Worm (Caenorhabditis elegans) whole organism, L4 larva: ENCODE results near the gene phf-31.

Experiments
- F37D6.2 ChIP-seq: sonication (generic microtip); optimal IDR thresholded peaks from 2 replicates; lab custom pipeline; 2016; ENCODE audit warnings: mild to moderate bottlenecking, missing genetic modification characterization, missing compliant biosample characterization
- F44E2.7 ChIP-seq: fragments of 200-800 bp; sonication (Bioruptor generic); IDR thresholded peaks from 2 replicates; pipeline ENCODE4 v2.1.2; 2022; ENCODE audit warnings: missing genetic modification characterization, missing compliant biosample characterization
- T26A8.4 ChIP-seq: fragments of 200-800 bp; sonication (Bioruptor generic); IDR thresholded peaks from 2 replicates; pipeline ENCODE4 v1.3.6; 2022; ENCODE audit warnings: missing genetic modification characterization, missing compliant biosample characterization
- Y105C5A.15 ChIP-seq: fragments of 200-800 bp; sonication (Bioruptor generic); IDR thresholded peaks from 2 replicates; pipeline ENCODE4 v1.3.6; 2022; ENCODE audit warnings: missing genetic modification characterization, missing compliant biosample characterization
- Y5F2A.4 ChIP-seq: fragments of 200-800 bp; sonication (Bioruptor generic); optimal IDR thresholded peaks from 2 replicates; lab custom pipeline; 2018; ENCODE audit warnings: mild to moderate bottlenecking, missing genetic modification characterization, missing compliant biosample characterization
- ZK337.2 ChIP-seq: fragments of 200-800 bp; sonication (Bioruptor generic); IDR thresholded peaks from 2 replicates; pipeline ENCODE4 v1.3.6; 2022; ENCODE audit warnings: missing genetic modification reagents, missing genetic modification characterization, missing compliant biosample characterization
- ZK546.5 ChIP-seq, 2 experiments: sonication (generic microtip); optimal IDR thresholded peaks; 2 replicates each; lab custom pipeline; 2017; ENCODE audit warnings: missing biosample characterization in 2 of 2, missing genetic modification characterization in 2 of 2
- ama-1 ChIP-seq: fragments of 150-350 bp; optimal IDR thresholded peaks from 2 replicates; lab custom pipeline; 2014; ENCODE audit warnings: inconsistent platforms, mixed read lengths
- arid-1 ChIP-seq: fragments of 200-800 bp; sonication (Bioruptor generic); conservative IDR thresholded peaks from 2 replicates; pipeline ENCODE4 v1.3.6; 2022; ENCODE audit warnings: missing genetic modification reagents, missing genetic modification characterization, missing compliant biosample characterization
- attf-4 ChIP-seq: sonication (generic microtip); optimal IDR thresholded peaks from 3 replicates; lab custom pipeline; 2017; ENCODE audit warnings: missing biosample characterization, missing genetic modification characterization
- ceh-20 ChIP-seq: fragments of 200-800 bp; sonication (Bioruptor generic); IDR thresholded peaks from 2 replicates; pipeline ENCODE4 v1.3.6; 2022; ENCODE audit warnings: missing genetic modification reagents, missing genetic modification characterization, missing compliant biosample characterization
- daf-16 ChIP-seq, 3 experiments: sonication (generic microtip); optimal IDR thresholded peaks; 2 replicates each; lab custom pipeline; 2016 to 2017; ENCODE audit warnings: missing genetic modification characterization in 3 of 3, missing genetic modification reagents in 3 of 3, mild to moderate bottlenecking in 2 of 3, missing compliant biosample characterization in 2 of 3, missing biosample characterization in 1 of 3, moderate library complexity in 1 of 3
- daf-19 ChIP-seq: fragments of 200-800 bp; sonication (Bioruptor generic); conservative IDR thresholded peaks from 2 replicates; pipeline ENCODE4 v1.3.6; 2022; ENCODE audit warnings: missing genetic modification characterization, missing compliant biosample characterization
- daf-8 ChIP-seq: fragments of 200-800 bp; sonication (Bioruptor generic); IDR thresholded peaks from 2 replicates; pipeline ENCODE4 v1.3.6; 2022; ENCODE audit warnings: missing genetic modification characterization, missing compliant biosample characterization
- dmd-6 ChIP-seq: fragments of 200-800 bp; sonication (Bioruptor generic); IDR thresholded peaks from 2 replicates; pipeline ENCODE4 v1.3.6; 2022; ENCODE audit warnings: missing genetic modification reagents, missing genetic modification characterization, missing compliant biosample characterization
- dmd-8 ChIP-seq: fragments of 200-800 bp; sonication (Bioruptor generic); IDR thresholded peaks from 2 replicates; pipeline ENCODE4 v1.3.6; 2022; ENCODE audit warnings: missing genetic modification characterization, missing compliant biosample characterization
- dpl-1 ChIP-seq: fragments of 150-350 bp; optimal IDR thresholded peaks from 2 replicates; lab custom pipeline; 2014; ENCODE audit warnings: missing biosample characterization, missing genetic modification reagents, missing genetic modification characterization
- duxl-1 ChIP-seq: sonication (generic microtip); optimal IDR thresholded peaks from 2 replicates; lab custom pipeline; 2016; ENCODE audit warnings: mild to moderate bottlenecking, missing genetic modification characterization, moderate library complexity, missing compliant biosample characterization; ENCODE audit not compliant: poor library complexity
- dve-1 ChIP-seq: sonication (generic microtip); optimal IDR thresholded peaks from 2 replicates; lab custom pipeline; 2017; ENCODE audit warnings: antibody characterized with exemption, mild to moderate bottlenecking, missing genetic modification characterization, missing compliant biosample characterization; ENCODE audit not compliant: insufficient read depth
- gei-8 ChIP-seq: fragments of 200-800 bp; sonication (Bioruptor generic); optimal IDR thresholded peaks from 2 replicates; lab custom pipeline; 2018; ENCODE audit warnings: mild to moderate bottlenecking, missing genetic modification characterization, missing compliant biosample characterization
- hlh-11 ChIP-seq: fragments of 200-800 bp; sonication (Bioruptor generic); optimal IDR thresholded peaks from 2 replicates; lab custom pipeline; 2018; ENCODE audit warnings: mild to moderate bottlenecking, missing genetic modification characterization, missing compliant biosample characterization
- hlh-30 ChIP-seq: sonication (generic microtip); optimal IDR thresholded peaks from 2 replicates; lab custom pipeline; 2017; ENCODE audit warnings: antibody characterized with exemption, mild to moderate bottlenecking, missing genetic modification characterization, missing compliant biosample characterization; ENCODE audit not compliant: insufficient read depth
- jun-1 ChIP-seq: fragments of 150-350 bp; optimal IDR thresholded peaks from 2 replicates; lab custom pipeline; 2014; ENCODE audit warnings: missing biosample characterization, missing genetic modification reagents, missing genetic modification characterization
- lim-7 ChIP-seq: fragments of 200-800 bp; sonication (Bioruptor generic); IDR thresholded peaks from 2 replicates; pipeline ENCODE4 v1.3.6; 2022; ENCODE audit warnings: missing genetic modification characterization, missing compliant biosample characterization
- lin-29 ChIP-seq: fragments of 200-800 bp; sonication (Bioruptor generic); IDR thresholded peaks from 2 replicates; pipeline ENCODE4 v1.3.6; 2022; ENCODE audit warnings: missing genetic modification reagents, missing genetic modification characterization, missing compliant biosample characterization
- lin-39 ChIP-seq: fragments of 150-350 bp; optimal IDR thresholded peaks from 2 replicates; lab custom pipeline; 2014; ENCODE audit warnings: missing biosample characterization, missing genetic modification reagents, missing genetic modification characterization
- lsy-2 ChIP-seq, 2 experiments: fragments of 150-350 bp in 1 of 2; sonication (generic microtip) in 1 of 2; optimal IDR thresholded peaks; 2 replicates each; lab custom pipeline; 2014 to 2017; ENCODE audit warnings: missing biosample characterization in 2 of 2, missing genetic modification characterization in 2 of 2
- madf-5 ChIP-seq, 2 experiments: fragments of 200-800 bp; sonication (Bioruptor generic); IDR thresholded peaks; 2 replicates each; pipeline ENCODE4 v1.3.6; 2022; ENCODE audit warnings: missing compliant biosample characterization in 2 of 2, missing genetic modification characterization in 2 of 2
- mdl-1 ChIP-seq, 2 experiments: fragments of 150-350 bp in 1 of 2; sonication (generic microtip) in 1 of 2; optimal IDR thresholded peaks; 2 replicates each; lab custom pipeline; 2014 to 2017; ENCODE audit warnings: missing biosample characterization in 2 of 2, missing genetic modification characterization in 2 of 2
- mdt-29 ChIP-seq: fragments of 200-800 bp; sonication (Bioruptor generic); IDR thresholded peaks from 2 replicates; pipeline ENCODE4 v1.3.6; 2022; ENCODE audit warnings: missing genetic modification reagents, missing genetic modification characterization, missing compliant biosample characterization
- mep-1 ChIP-seq: fragments of 150-350 bp; sonication (generic microtip); optimal IDR thresholded peaks from 3 replicates; lab custom pipeline; 2014; ENCODE audit warnings: missing biosample characterization, missing genetic modification characterization
- nhr-237 ChIP-seq: sonication (generic microtip); optimal IDR thresholded peaks from 2 replicates; lab custom pipeline; 2017; ENCODE audit warnings: missing biosample characterization, missing genetic modification characterization
- nhr-25 ChIP-seq: sonication (generic microtip); optimal IDR thresholded peaks from 2 replicates; lab custom pipeline; 2017; ENCODE audit warnings: missing genetic modification characterization, mild to moderate bottlenecking, missing compliant biosample characterization, antibody characterized with exemption, moderate library complexity, borderline replicate concordance; ENCODE audit not compliant: insufficient read depth
- nhr-28 ChIP-seq: fragments of 150-350 bp; optimal IDR thresholded peaks from 2 replicates; lab custom pipeline; 2014; ENCODE audit warnings: missing biosample characterization, missing genetic modification characterization
- nhr-42 ChIP-seq: fragments of 200-800 bp; sonication (Bioruptor generic); IDR thresholded peaks from 2 replicates; pipeline ENCODE4 v1.3.6; 2022; ENCODE audit warnings: missing genetic modification characterization, missing compliant biosample characterization
- nhr-48 ChIP-seq: sonication (generic microtip); optimal IDR thresholded peaks from 2 replicates; lab custom pipeline; 2016; ENCODE audit warnings: mild to moderate bottlenecking, missing genetic modification characterization, missing compliant biosample characterization
- nhr-77 ChIP-seq: fragments of 150-350 bp; optimal IDR thresholded peaks from 2 replicates; lab custom pipeline; 2014; ENCODE audit warnings: missing biosample characterization, missing genetic modification characterization
- pha-4 ChIP-seq, 2 experiments: fragments of 150-350 bp in 1 of 2; fragments of 200-800 bp in 1 of 2; sonication (Bioruptor generic) in 1 of 2; IDR thresholded peaks in 1 of 2; optimal IDR thresholded peaks in 1 of 2; 2 replicates each; pipeline versions ENCODE4 v1.3.6 to Lab custom; 2014 to 2022; ENCODE audit warnings: missing genetic modification characterization in 2 of 2, missing genetic modification reagents in 2 of 2, missing biosample characterization in 1 of 2, missing compliant biosample characterization in 1 of 2
- php-3 ChIP-seq: fragments of 200-800 bp; sonication (Bioruptor generic); IDR thresholded peaks from 2 replicates; pipeline ENCODE4 v1.3.6; 2022; ENCODE audit warnings: missing genetic modification reagents, missing genetic modification characterization, missing compliant biosample characterization
- pqm-1 ChIP-seq: sonication (generic microtip); optimal IDR thresholded peaks from 2 replicates; lab custom pipeline; 2017; ENCODE audit warnings: missing biosample characterization, missing genetic modification characterization
- skn-1 ChIP-seq: fragments of 150-350 bp; optimal IDR thresholded peaks from 2 replicates; lab custom pipeline; 2014; ENCODE audit warnings: missing biosample characterization, missing genetic modification characterization
- unc-130 ChIP-seq: sonication (generic microtip); optimal IDR thresholded peaks from 2 replicates; lab custom pipeline; 2016; ENCODE audit warnings: missing genetic modification reagents, missing genetic modification characterization, missing compliant biosample characterization
- unc-62 ChIP-seq, 3 experiments: fragments of 150-350 bp in 1 of 3; sonication (generic microtip); optimal IDR thresholded peaks in 2 of 3; peaks in 1 of 3; 1 replicate in 1 of 3; 2 replicates in 2 of 3; lab custom pipeline; 2014 to 2017; ENCODE audit warnings: missing biosample characterization in 3 of 3, missing genetic modification characterization in 3 of 3, missing genetic modification reagents in 3 of 3, missing genotype in 1 of 3
- zfp-2 ChIP-seq: sonication (generic microtip); optimal IDR thresholded peaks from 2 replicates; lab custom pipeline; 2016; ENCODE audit warnings: mild to moderate bottlenecking, missing genetic modification characterization, missing compliant biosample characterization
- zfp-3 ChIP-seq: fragments of 200-800 bp; sonication (Bioruptor generic); conservative IDR thresholded peaks from 2 replicates; pipeline ENCODE4 v1.3.6; 2022; ENCODE audit warnings: missing genetic modification reagents, missing genetic modification characterization, missing compliant biosample characterization
- zip-11 ChIP-seq: fragments of 200-800 bp; sonication (Bioruptor generic); IDR thresholded peaks from 2 replicates; pipeline ENCODE4 v1.3.6; 2022; ENCODE audit warnings: missing genetic modification characterization, missing compliant biosample characterization

Gene phf-31

ce11 chrX:10686487-10686886, 4.7 kb downstream of the phf-31 start:
- TF ChIP-seq Y5F2A.4 (GFP tag; lab: Kevin White, UChicago), result no peak
- peak; percentile 6 for TF ChIP-seq nhr-28
- no peak for TF ChIP-seq lin-39 (tag; lab: Kevin White, UChicago)
- TF ChIP-seq gei-8 (GFP tag; lab: Kevin White, UChicago), result no peak
- TF ChIP-seq skn-1, result no peak
- peak; percentile 14 for TF ChIP-seq mep-1
- TF ChIP-seq F37D6.2 (tag; lab: Kevin White, UChicago), result no peak
- TF ChIP-seq nhr-25 (tag; lab: Kevin White, UChicago), result peak; percentile 42
- TF ChIP-seq mdl-1 (tag; optimal IDR thresholded peaks at IDR 0.05; lab: Kevin White, UChicago), result peak in 1 of 2 experiments; percentile 47
- no peak for TF ChIP-seq daf-19 (GFP tag; lab: Robert Waterston, UW)
- no peak for TF ChIP-seq jun-1
- TF ChIP-seq ZK337.2 (GFP tag; lab: Robert Waterston, UW), result no peak
- no peak for TF ChIP-seq ZK546.5 (tag; optimal IDR thresholded peaks at IDR 0.05; lab: Kevin White, UChicago)
- TF ChIP-seq zip-11 (GFP tag; lab: Robert Waterston, UW), result no peak
- TF ChIP-seq arid-1, result no peak
- TF ChIP-seq unc-62 (GFP tag; optimal IDR thresholded peaks at IDR 0.05 in 1 of 2; lab: Kevin White, UChicago), result no peak
- no peak for TF ChIP-seq unc-62 (tag; optimal IDR thresholded peaks at IDR 0.05; lab: Kevin White, UChicago)
- no peak for TF ChIP-seq T26A8.4 (GFP tag; lab: Robert Waterston, UW)
- no peak for TF ChIP-seq nhr-237 (tag; lab: Kevin White, UChicago)
- TF ChIP-seq pqm-1 (tag; lab: Kevin White, UChicago), result no peak
- no peak for TF ChIP-seq zfp-3
- no peak for TF ChIP-seq F44E2.7
- peak; percentile 57 for TF ChIP-seq hlh-11 (tag; lab: Kevin White, UChicago)
- no peak for TF ChIP-seq attf-4
- no peak for TF ChIP-seq pha-4 (GFP tag; IDR thresholded peaks at IDR 0.05; lab: Robert Waterston, UW)
- no peak for TF ChIP-seq pha-4 (tag; optimal IDR thresholded peaks at IDR 0.05; lab: Kevin White, UChicago)
- TF ChIP-seq, all 104 proteins: peak for 5

ce11 chrX:10687317-10687716, 5.5 kb downstream of the phf-31 start:
- peak; percentile 73 for TF ChIP-seq nhr-28
- TF ChIP-seq lin-29, result no peak
- TF ChIP-seq nhr-77 (tag; lab: Kevin White, UChicago), result peak; percentile 29
- peak; percentile 70 for TF ChIP-seq hlh-11 (tag; lab: Kevin White, UChicago)
- no peak for TF ChIP-seq daf-8 (GFP tag; lab: Robert Waterston, UW)
- TF ChIP-seq hlh-30, result peak; percentile 35
- peak; percentile 63 for TF ChIP-seq dmd-6 (GFP tag; lab: Robert Waterston, UW)
- TF ChIP-seq daf-16 (GFP tag; optimal IDR thresholded peaks at IDR 0.05; lab: Kevin White, UChicago), result no peak
- peak; percentile 96 for TF ChIP-seq daf-16 (tag; optimal IDR thresholded peaks at IDR 0.05; lab: Kevin White, UChicago)
- peak in 1 of 2 experiments; percentile 7 for TF ChIP-seq mdl-1 (tag; optimal IDR thresholded peaks at IDR 0.05; lab: Kevin White, UChicago)
- no peak for TF ChIP-seq Y105C5A.15 (GFP tag; lab: Robert Waterston, UW)
- 0 out of 2 replicates have a peak, but pooled peaks have one; percentile 7 for TF ChIP-seq php-3 (GFP tag; lab: Robert Waterston, UW)
- TF ChIP-seq madf-5 (GFP tag; IDR thresholded peaks at IDR 0.05; lab: Robert Waterston, UW), result 0 out of 4 replicates have a peak, but pooled peaks of 1 of the 2 experiments have one; percentile 30
- peak; percentile 70 for TF ChIP-seq pqm-1 (tag; lab: Kevin White, UChicago)
- no peak for TF ChIP-seq nhr-42 (GFP tag; lab: Robert Waterston, UW)
- TF ChIP-seq mep-1, result peak; percentile 30
- TF ChIP-seq F44E2.7, result no peak
- no peak for TF ChIP-seq duxl-1 (tag; lab: Kevin White, UChicago)
- TF ChIP-seq dve-1 (tag; lab: Kevin White, UChicago), result peak; percentile 44
- TF ChIP-seq, all 104 proteins: peak for 12

- TF ChIP-seq unc-62 (GFP tag; optimal IDR thresholded peaks at IDR 0.05 in 1 of 2; lab: Kevin White, UChicago) (no peak), unc-62 (tag; optimal IDR thresholded peaks at IDR 0.05; lab: Kevin White, UChicago) (no peak), nhr-42 (GFP tag; lab: Robert Waterston, UW) (no peak), hlh-11 (tag; lab: Kevin White, UChicago) (peak; percentile 68), gei-8 (GFP tag; lab: Kevin White, UChicago) (no peak), dmd-8 (no peak), ceh-20 (GFP tag; lab: Robert Waterston, UW) (no peak), dmd-6 (GFP tag; lab: Robert Waterston, UW) (peak; percentile 31; the same call in 1 of the 2 replicates), mdt-29 (GFP tag; lab: Robert Waterston, UW) (no peak), pqm-1 (tag; lab: Kevin White, UChicago) (no peak), dpl-1 (no peak), lim-7 (GFP tag; lab: Robert Waterston, UW) (no peak), zfp-2 (tag; lab: Kevin White, UChicago) (no peak), ama-1 (lab: Kevin White, UChicago) (peak; percentile 70), nhr-48 (tag; lab: Kevin White, UChicago) (peak; percentile 11), lsy-2 (tag; optimal IDR thresholded peaks at IDR 0.05; lab: Kevin White, UChicago) (peak in 1 of 2 experiments; percentile 71), unc-130 (GFP tag; lab: Kevin White, UChicago) (no peak)
Measured at ce11 chrX:10688311-10688710, 6.5 kb downstream of the phf-31 start.
